Worm (Caenorhabditis elegans): ENCODE results near the gene cpg-8.

The cpg-8 gene

ce11 chrV:4681670-4682069, 10.6 kb downstream of the cpg-8 start, which contains the start of gene K03B4.4:
Gene K03B4.4, plus strand, starts transcription at chrV:4681970.
- TF ChIP-seq bed-3 (GFP tag; optimal IDR thresholded peaks at IDR 0.05) (no peak), tbx-8 (GFP tag; optimal IDR thresholded peaks at IDR 0.05) (no peak), nhr-237 (tag; optimal IDR thresholded peaks at IDR 0.05) (no peak), sem-2 (GFP tag; optimal IDR thresholded peaks at IDR 0.05) (no peak), M03D4.4 (tag; optimal IDR thresholded peaks at IDR 0.05) (no peak), ceh-83 (GFP tag; optimal IDR thresholded peaks at IDR 0.05) (no peak)

- TF ChIP-seq drap-1 (GFP tag; optimal IDR thresholded peaks at IDR 0.05) = no peak
- TF ChIP-seq tbx-8 (GFP tag; optimal IDR thresholded peaks at IDR 0.05) = no peak
- no peak for TF ChIP-seq snpc-4 (tag; optimal IDR thresholded peaks at IDR 0.05)
- TF ChIP-seq nhr-237 (tag; optimal IDR thresholded peaks at IDR 0.05) = no peak
- no peak for TF ChIP-seq bed-3 (GFP tag; optimal IDR thresholded peaks at IDR 0.05)
- TF ChIP-seq nhr-76 (tag; optimal IDR thresholded peaks at IDR 0.05) = no peak
- TF ChIP-seq M03D4.4 (tag; optimal IDR thresholded peaks at IDR 0.05) = no peak
- no peak for TF ChIP-seq unc-39 (tag; optimal IDR thresholded peaks at IDR 0.05)
- TF ChIP-seq ceh-83 (GFP tag; optimal IDR thresholded peaks at IDR 0.05) = no peak
- no peak for TF ChIP-seq nhr-12 (tag; optimal IDR thresholded peaks at IDR 0.05)
- TF ChIP-seq sem-2 (GFP tag; optimal IDR thresholded peaks at IDR 0.05) = no peak
- no peak for TF ChIP-seq ceh-39 (tag; optimal IDR thresholded peaks at IDR 0.05)
- no peak for TF ChIP-seq flh-1 (GFP tag; optimal IDR thresholded peaks at IDR 0.05)
- TF ChIP-seq mab-5 (tag; optimal IDR thresholded peaks at IDR 0.05) = no peak
Observed at ce11 chrV:4676812-4677211, 15.4 kb downstream of the cpg-8 start.

- TF ChIP-seq sptf-1 (tag; optimal IDR thresholded peaks at IDR 0.05) (no peak), ces-1 (GFP tag; optimal IDR thresholded peaks at IDR 0.05) (no peak), mls-2 (tag; optimal IDR thresholded peaks at IDR 0.05) (no peak), blmp-1 (tag; optimal IDR thresholded peaks at IDR 0.05) (no peak), ceh-83 (GFP tag; optimal IDR thresholded peaks at IDR 0.05) (no peak), nhr-28 (tag; optimal IDR thresholded peaks at IDR 0.05) (no peak), ztf-11 (tag; optimal IDR thresholded peaks at IDR 0.05) (no peak), mep-1 (tag; optimal IDR thresholded peaks at IDR 0.05) (no peak), ceh-39 (tag; optimal IDR thresholded peaks at IDR 0.05) (no peak), hlh-1 (tag; optimal IDR thresholded peaks at IDR 0.05) (no peak), unc-62 (GFP tag; optimal IDR thresholded peaks at IDR 0.05) (no peak), lin-32 (GFP tag; optimal IDR thresholded peaks at IDR 0.05) (no peak), lin-13 (tag; optimal IDR thresholded peaks at IDR 0.05) (no peak), ceh-43 (GFP tag; optimal IDR thresholded peaks at IDR 0.05) (no peak), unc-120 (tag; optimal IDR thresholded peaks at IDR 0.05; ENCODE audit: poor library complexity, severe bottlenecking) (no peak)
Observed at ce11 chrV:4676092-4676491, 16.1 kb downstream of the cpg-8 start, which contains the start of gene K03B4.6. Gene K03B4.6, minus strand, starts transcription at chrV:4676192.

- TF ChIP-seq nhr-12 (tag; optimal IDR thresholded peaks at IDR 0.05) (no peak), M03D4.4 (tag; optimal IDR thresholded peaks at IDR 0.05) (no peak), mep-1 (tag; optimal IDR thresholded peaks at IDR 0.05) (no peak), lin-13 (tag; optimal IDR thresholded peaks at IDR 0.05) (no peak), lsy-2 (tag; optimal IDR thresholded peaks at IDR 0.05) (no peak), hlh-1 (tag; optimal IDR thresholded peaks at IDR 0.05) (no peak), pha-4 (tag; optimal IDR thresholded peaks at IDR 0.05) (no peak), mab-5 (tag; optimal IDR thresholded peaks at IDR 0.05) (no peak), ceh-39 (tag; optimal IDR thresholded peaks at IDR 0.05) (no peak), zip-8 (tag; optimal IDR thresholded peaks at IDR 0.05) (no peak)
Observed at ce11 chrV:4674506-4674905, 17.7 kb downstream of the cpg-8 start, which contains the start of gene K03B4.8. Gene K03B4.8, minus strand, starts transcription at chrV:4674606.

ce11 chrV:4672487-4672886, 19.7 kb downstream of the cpg-8 start, which contains the start of gene K03B4.9:
Gene K03B4.9, minus strand, starts transcription at chrV:4672587.
- no peak for TF ChIP-seq hlh-1 (tag; optimal IDR thresholded peaks at IDR 0.05)
- TF ChIP-seq flh-1 (GFP tag; optimal IDR thresholded peaks at IDR 0.05) = no peak
- TF ChIP-seq nhr-76 (tag; optimal IDR thresholded peaks at IDR 0.05) = no peak
- TF ChIP-seq sem-2 (GFP tag; optimal IDR thresholded peaks at IDR 0.05) = no peak
- TF ChIP-seq bed-3 (GFP tag; optimal IDR thresholded peaks at IDR 0.05) = no peak
- TF ChIP-seq ham-2 (GFP tag; optimal IDR thresholded peaks at IDR 0.05) = no peak
- TF ChIP-seq nhr-2 (tag; optimal IDR thresholded peaks at IDR 0.05) = no peak
- no peak for TF ChIP-seq ces-1 (GFP tag; optimal IDR thresholded peaks at IDR 0.05)
- no peak for TF ChIP-seq mls-2 (tag; optimal IDR thresholded peaks at IDR 0.05)
- no peak for TF ChIP-seq pha-4 (tag; optimal IDR thresholded peaks at IDR 0.05)
- TF ChIP-seq lin-13 (tag; optimal IDR thresholded peaks at IDR 0.05) = no peak
- TF ChIP-seq ztf-11 (tag; optimal IDR thresholded peaks at IDR 0.05) = no peak
- no peak for TF ChIP-seq cnd-1 (tag; optimal IDR thresholded peaks at IDR 0.05)
- no peak for TF ChIP-seq ceh-39 (tag; optimal IDR thresholded peaks at IDR 0.05)
- no peak for TF ChIP-seq blmp-1 (tag; optimal IDR thresholded peaks at IDR 0.05)
- TF ChIP-seq drap-1 (GFP tag; optimal IDR thresholded peaks at IDR 0.05) = no peak
- no peak for TF ChIP-seq elt-3 (tag; optimal IDR thresholded peaks at IDR 0.05)
